Worm (Caenorhabditis elegans) whole organism, young adult: ENCODE results near the gene pro-1.

Source experiments
- B0035.1 ChIP-seq: sonication (generic microtip); optimal IDR thresholded peaks from 2 replicates; lab custom pipeline; 2016; ENCODE audit warnings: missing genetic modification characterization, mild to moderate bottlenecking, missing compliant biosample characterization, missing genotype, missing genetic modification reagents
- B0336.3 ChIP-seq: fragments of 200-800 bp; sonication (Bioruptor generic); IDR thresholded peaks from 2 replicates; pipeline ENCODE4 v1.3.6; 2022; ENCODE audit warnings: missing genetic modification characterization, missing compliant biosample characterization
- C06A6.2 ChIP-seq: fragments of 200-800 bp; sonication (Bioruptor generic); conservative IDR thresholded peaks from 2 replicates; pipeline ENCODE4 v1.3.6; 2022; ENCODE audit warnings: missing genetic modification characterization, missing compliant biosample characterization
- F10E7.11 ChIP-seq: sonication (generic microtip); optimal IDR thresholded peaks from 2 replicates; lab custom pipeline; 2017; ENCODE audit warnings: mild to moderate bottlenecking, missing genetic modification characterization, moderate library complexity, missing compliant biosample characterization
- F39B2.1 ChIP-seq: fragments of 200-800 bp; sonication (Bioruptor generic); IDR thresholded peaks from 2 replicates; pipeline ENCODE4 v1.3.6; 2022; ENCODE audit warnings: missing genetic modification reagents, missing genetic modification characterization, missing compliant biosample characterization
- F52B5.7 ChIP-seq: sonication (generic microtip); optimal IDR thresholded peaks from 2 replicates; lab custom pipeline; 2016; ENCODE audit warnings: mild to moderate bottlenecking, missing genetic modification characterization, missing compliant biosample characterization
- F57C9.4 ChIP-seq: sonication (generic microtip); optimal IDR thresholded peaks from 2 replicates; lab custom pipeline; 2017; ENCODE audit warnings: mild to moderate bottlenecking, missing genetic modification characterization, missing compliant biosample characterization
- K11D2.4 ChIP-seq: fragments of 200-800 bp; sonication (Bioruptor generic); IDR thresholded peaks from 2 replicates; pipeline ENCODE4 v1.3.6; 2022; ENCODE audit warnings: missing genetic modification reagents, missing genetic modification characterization, missing compliant biosample characterization
- T07F8.4 ChIP-seq: sonication (generic microtip); optimal IDR thresholded peaks from 2 replicates; lab custom pipeline; 2016; ENCODE audit warnings: mild to moderate bottlenecking, missing genetic modification characterization, moderate library complexity, missing compliant biosample characterization
- Y56A3A.18 ChIP-seq: fragments of 200-800 bp; sonication (Bioruptor generic); IDR thresholded peaks from 2 replicates; pipeline ENCODE4 v1.3.6; 2022; ENCODE audit warnings: missing genetic modification reagents, missing genetic modification characterization, missing compliant biosample characterization
- aptf-3 ChIP-seq: fragments of 200-800 bp; sonication (Bioruptor generic); IDR thresholded peaks from 2 replicates; pipeline ENCODE4 v1.3.6; 2022; ENCODE audit warnings: missing genetic modification characterization, missing compliant biosample characterization
- athp-1 ChIP-seq: sonication (generic microtip); optimal IDR thresholded peaks from 2 replicates; lab custom pipeline; 2017; ENCODE audit warnings: mild to moderate bottlenecking, missing genetic modification characterization, missing compliant biosample characterization
- attf-3 ChIP-seq: fragments of 200-800 bp; sonication (Bioruptor generic); conservative IDR thresholded peaks from 2 replicates; pipeline ENCODE4 v1.3.6; 2022; ENCODE audit warnings: missing genetic modification reagents, missing genetic modification characterization, missing compliant biosample characterization
- cebp-1 ChIP-seq, 2 experiments: fragments of 200-800 bp in 1 of 2; sonication (Bioruptor generic) in 1 of 2; sonication (generic microtip) in 1 of 2; IDR thresholded peaks in 1 of 2; optimal IDR thresholded peaks in 1 of 2; 2 replicates each; pipeline versions ENCODE4 v1.3.6 to Lab custom; 2017 to 2022; ENCODE audit warnings: missing compliant biosample characterization in 2 of 2, missing genetic modification characterization in 2 of 2, mild to moderate bottlenecking in 1 of 2, missing genetic modification reagents in 1 of 2, moderate library complexity in 1 of 2
- ceh-40 ChIP-seq: fragments of 200-800 bp; sonication (Bioruptor generic); IDR thresholded peaks from 2 replicates; pipeline ENCODE4 v1.3.6; 2022; ENCODE audit warnings: missing genetic modification characterization, missing compliant biosample characterization
- ceh-58 ChIP-seq: fragments of 200-800 bp; sonication (Bioruptor generic); IDR thresholded peaks from 2 replicates; pipeline ENCODE4 v1.3.6; 2022; ENCODE audit warnings: missing genetic modification characterization, missing compliant biosample characterization
- chd-7 ChIP-seq: sonication (generic microtip); optimal IDR thresholded peaks from 2 replicates; lab custom pipeline; 2016; ENCODE audit warnings: mild to moderate bottlenecking, missing genetic modification characterization, moderate library complexity, missing compliant biosample characterization
- die-1 ChIP-seq: sonication (generic microtip); optimal IDR thresholded peaks from 2 replicates; lab custom pipeline; 2016; ENCODE audit warnings: missing genotype, mild to moderate bottlenecking, missing genetic modification characterization, missing compliant biosample characterization
- dpff-1 ChIP-seq: sonication (generic microtip); optimal IDR thresholded peaks from 2 replicates; lab custom pipeline; 2017; ENCODE audit warnings: mild to moderate bottlenecking, missing genetic modification characterization, missing compliant biosample characterization
- egrh-3 ChIP-seq: fragments of 200-800 bp; sonication (Bioruptor generic); IDR thresholded peaks from 2 replicates; pipeline ENCODE4 v1.3.6; 2022; ENCODE audit warnings: missing genetic modification reagents, missing genetic modification characterization, missing compliant biosample characterization
- fkh-3 ChIP-seq: sonication (generic microtip); optimal IDR thresholded peaks from 2 replicates; lab custom pipeline; 2016; ENCODE audit warnings: mild to moderate bottlenecking, missing genetic modification characterization, missing compliant biosample characterization
- hmg-20 ChIP-seq: fragments of 200-800 bp; sonication (Bioruptor generic); IDR thresholded peaks from 2 replicates; pipeline ENCODE4 v1.3.6; 2022; ENCODE audit warnings: missing genetic modification reagents, missing genetic modification characterization, missing compliant biosample characterization
- hsf-1 ChIP-seq: fragments of 200-800 bp; sonication (Bioruptor generic); IDR thresholded peaks from 2 replicates; pipeline ENCODE4 v1.3.6; 2022; ENCODE audit warnings: missing genetic modification reagents, missing genetic modification characterization, missing compliant biosample characterization
- let-526 ChIP-seq: fragments of 200-800 bp; sonication (Bioruptor generic); IDR thresholded peaks from 2 replicates; pipeline ENCODE4 v1.3.6; 2022; ENCODE audit warnings: missing genetic modification reagents, missing genetic modification characterization, missing compliant biosample characterization
- lin-35 ChIP-seq, 3 experiments: fragments of 150-350 bp in 2 of 3; sonication (generic microtip) in 1 of 3; optimal IDR thresholded peaks; 2 replicates each; lab custom pipeline; 2014 to 2018; ENCODE audit warnings: missing biosample characterization in 3 of 3, missing genetic modification characterization in 3 of 3, missing genetic modification reagents in 3 of 3
- lir-1 ChIP-seq: fragments of 200-800 bp; sonication (Bioruptor generic); conservative IDR thresholded peaks from 2 replicates; pipeline ENCODE4 v1.3.6; 2022; ENCODE audit warnings: missing genetic modification reagents, missing genetic modification characterization, missing compliant biosample characterization
- madf-10 ChIP-seq: sonication (generic microtip); optimal IDR thresholded peaks from 2 replicates; lab custom pipeline; 2016; ENCODE audit warnings: mild to moderate bottlenecking, missing genetic modification characterization, missing compliant biosample characterization
- madf-6 ChIP-seq: fragments of 200-800 bp; sonication (Bioruptor generic); IDR thresholded peaks from 2 replicates; pipeline ENCODE4 v1.3.6; 2022; ENCODE audit warnings: missing genetic modification reagents, missing genetic modification characterization, missing compliant biosample characterization
- mxl-1 ChIP-seq: sonication (generic microtip); optimal IDR thresholded peaks from 2 replicates; lab custom pipeline; 2016; ENCODE audit warnings: missing genetic modification characterization, missing compliant biosample characterization
- nfyb-1 ChIP-seq: fragments of 200-800 bp; sonication (Bioruptor generic); IDR thresholded peaks from 2 replicates; pipeline ENCODE4 v1.3.6; 2022; ENCODE audit warnings: missing genetic modification reagents, missing genetic modification characterization, missing compliant biosample characterization
- rcor-1 ChIP-seq: fragments of 200-800 bp; sonication (Bioruptor generic); IDR thresholded peaks from 2 replicates; pipeline ENCODE4 v1.3.6; 2022; ENCODE audit warnings: missing genetic modification reagents, missing genetic modification characterization, missing compliant biosample characterization
- rpc-1 ChIP-seq, 2 experiments: fragments of 150-350 bp in 1 of 2; sonication (generic microtip) in 1 of 2; optimal IDR thresholded peaks; 2 replicates each; lab custom pipeline; 2014 to 2018; ENCODE audit warnings: missing biosample characterization in 1 of 2, missing genetic modification characterization in 1 of 2, missing genetic modification reagents in 1 of 2, missing genotype in 1 of 2
- snpc-1.1 ChIP-seq: sonication (generic microtip); optimal IDR thresholded peaks from 2 replicates; lab custom pipeline; 2017; ENCODE audit warnings: missing genetic modification characterization, mild to moderate bottlenecking, missing compliant biosample characterization, antibody characterized with exemption, moderate library complexity, missing genotype, missing genetic modification reagents; ENCODE audit not compliant: insufficient read depth
- snpc-1.3 ChIP-seq: sonication (generic microtip); optimal IDR thresholded peaks from 2 replicates; lab custom pipeline; 2017; ENCODE audit warnings: missing genetic modification characterization, mild to moderate bottlenecking, missing compliant biosample characterization, antibody characterized with exemption, moderate library complexity, missing genotype, missing genetic modification reagents; ENCODE audit not compliant: insufficient read depth
- snpc-3.4 ChIP-seq: sonication (generic microtip); optimal IDR thresholded peaks from 2 replicates; lab custom pipeline; 2017; ENCODE audit warnings: missing genetic modification characterization, mild to moderate bottlenecking, missing compliant biosample characterization, antibody characterized with exemption, moderate library complexity, missing genotype, missing genetic modification reagents
- snpc-4 ChIP-seq, 5 experiments: fragments of 150-350 bp in 1 of 5; sonication (generic microtip) in 4 of 5; optimal IDR thresholded peaks; 2 replicates each; lab custom pipeline; 2014 to 2018; ENCODE audit warnings: missing genetic modification characterization in 5 of 5, missing biosample characterization in 3 of 5, antibody characterized with exemption in 2 of 5, mild to moderate bottlenecking in 2 of 5, missing compliant biosample characterization in 2 of 5, missing genotype in 2 of 5, moderate library complexity in 2 of 5, missing genetic modification reagents in 1 of 5
- somi-1 ChIP-seq: fragments of 200-800 bp; sonication (Bioruptor generic); optimal IDR thresholded peaks from 2 replicates; lab custom pipeline; 2018; ENCODE audit warnings: mild to moderate bottlenecking, missing genetic modification characterization, missing compliant biosample characterization
- tbp1 ChIP-seq: fragments of 200-800 bp; sonication (Bioruptor generic); optimal IDR thresholded peaks from 2 replicates; lab custom pipeline; 2018; ENCODE audit warnings: mild to moderate bottlenecking, missing genetic modification characterization, missing compliant biosample characterization
- tbx-9 ChIP-seq: sonication (generic microtip); optimal IDR thresholded peaks from 2 replicates; lab custom pipeline; 2016; ENCODE audit warnings: borderline replicate concordance, missing genetic modification characterization, inconsistent platforms, missing compliant biosample characterization
- unc-130 ChIP-seq: sonication (generic microtip); optimal IDR thresholded peaks from 2 replicates; lab custom pipeline; 2016; ENCODE audit warnings: missing genetic modification reagents, missing genetic modification characterization, missing compliant biosample characterization
- xnd-1 ChIP-seq: sonication (generic microtip); optimal IDR thresholded peaks from 2 replicates; lab custom pipeline; 2016; ENCODE audit warnings: missing genotype, missing genetic modification reagents, missing genetic modification characterization, missing compliant biosample characterization
- zfh-2 ChIP-seq: fragments of 200-800 bp; sonication (Bioruptor generic); conservative IDR thresholded peaks from 2 replicates; pipeline ENCODE4 v1.3.6; 2022; ENCODE audit warnings: missing genetic modification reagents, missing genetic modification characterization, missing compliant biosample characterization
- zim-3 ChIP-seq: sonication (generic microtip); optimal IDR thresholded peaks from 2 replicates; lab custom pipeline; 2017; ENCODE audit warnings: mild to moderate bottlenecking, missing genetic modification characterization, moderate library complexity, missing compliant biosample characterization
- ztf-22 ChIP-seq: fragments of 200-800 bp; sonication (Bioruptor generic); optimal IDR thresholded peaks from 2 replicates; lab custom pipeline; 2018; ENCODE audit warnings: mild to moderate bottlenecking, missing genetic modification characterization, moderate library complexity, missing compliant biosample characterization
- ztf-6 ChIP-seq: fragments of 200-800 bp; sonication (Bioruptor generic); IDR thresholded peaks from 2 replicates; pipeline ENCODE4 v1.3.6; 2022; ENCODE audit warnings: missing genetic modification reagents, missing genetic modification characterization, missing compliant biosample characterization

pro-1 gene

ce11 chrII:10542654-10543456, 1.1 kb upstream of the pro-1 start (continued):
- TF ChIP-seq F39B2.1 (GFP tag; lab: Robert Waterston, UW) (no peak), tbx-9 (tag; lab: Kevin White, UChicago) (no peak), ztf-22 (no peak), zfh-2 (no peak), B0035.1 (no peak), madf-10 (tag; lab: Kevin White, UChicago) (no peak), dpff-1 (tag; lab: Kevin White, UChicago) (no peak), K11D2.4 (peak; percentile 8; the same call in 1 of the 2 replicates), attf-3 (GFP tag; lab: Robert Waterston, UW) (no peak; the same call in 1 of the 2 replicates), snpc-3.4 (no peak), unc-130 (GFP tag; lab: Kevin White, UChicago) (no peak), T07F8.4 (tag; lab: Kevin White, UChicago) (no peak), lin-35 (GFP tag; optimal IDR thresholded peaks at IDR 0.05; lab: Kevin White, UChicago) (peak in 2 of 3 experiments; percentile 10 to 11), aptf-3 (GFP tag; lab: Robert Waterston, UW) (no peak), madf-6 (GFP tag; lab: Robert Waterston, UW) (peak; percentile 48; the same call in 1 of the 2 replicates), die-1 (tag; lab: Kevin White, UChicago) (no peak), lir-1 (GFP tag; lab: Robert Waterston, UW) (no peak), let-526 (GFP tag; lab: Robert Waterston, UW) (no peak), chd-7 (tag; lab: Kevin White, UChicago) (peak; percentile 26), F52B5.7 (peak; percentile 90), zim-3 (tag; lab: Kevin White, UChicago) (peak; percentile 70), athp-1 (tag; lab: Kevin White, UChicago) (peak; percentile 57), hmg-20 (GFP tag; lab: Robert Waterston, UW) (no peak), nfyb-1 (GFP tag; lab: Robert Waterston, UW) (peak; percentile 75), B0336.3 (peak; percentile 48), cebp-1 (GFP tag; IDR thresholded peaks at IDR 0.05; lab: Robert Waterston, UW) (no peak), cebp-1 (tag; optimal IDR thresholded peaks at IDR 0.05; lab: Kevin White, UChicago) (peak; percentile 67), F10E7.11 (tag; lab: Kevin White, UChicago) (peak; percentile 36), ceh-40 (peak; percentile 48; the same call in 1 of the 2 replicates), ceh-58 (GFP tag; lab: Robert Waterston, UW) (0 out of 2 replicates have a peak, but pooled peaks have one; percentile 51), snpc-1.1 (tag; lab: Kevin White, UChicago) (no peak), tbp1 (GFP tag; lab: Kevin White, UChicago) (no peak), snpc-1.3 (tag; lab: Kevin White, UChicago) (no peak), rpc-1 (optimal IDR thresholded peaks at IDR 0.05; lab: Kevin White, UChicago) (no peak), rpc-1 (tag; optimal IDR thresholded peaks at IDR 0.05; lab: Kevin White, UChicago) (no peak), mxl-1 (tag; lab: Kevin White, UChicago) (no peak), ztf-6 (no peak), fkh-3 (tag; lab: Kevin White, UChicago) (no peak), Y56A3A.18 (peak; percentile 12; the same call in 1 of the 2 replicates), egrh-3 (GFP tag; lab: Robert Waterston, UW) (no peak), C06A6.2 (GFP tag; lab: Robert Waterston, UW) (no peak; the same call in none of the 2 replicates), xnd-1 (no peak), hsf-1 (peak; percentile 57), somi-1 (GFP tag; lab: Kevin White, UChicago) (peak; percentile 32), rcor-1 (GFP tag; lab: Robert Waterston, UW) (peak; percentile 8; the same call in 1 of the 2 replicates), snpc-4 (GFP tag; optimal IDR thresholded peaks at IDR 0.05; lab: Kevin White, UChicago) (no peak), snpc-4 (tag; optimal IDR thresholded peaks at IDR 0.05; lab: Kevin White, UChicago) (no peak), F57C9.4 (tag; lab: Kevin White, UChicago) (no peak)
